Fruit fly (Drosophila melanogaster) ovary, adult (tissue): Measurements from ENCODE around the gene heca.
A peak's percentile ranks its signal among the peaks of the same experiment; 100 is the strongest.

ENCODE experiments used
- CG17801 ChIP-seq: fragments of 200-800 bp; optimal IDR thresholded peaks from 2 replicates; lab custom pipeline; 2019; ENCODE audit warnings: missing biosample characterization, mild to moderate bottlenecking, missing genetic modification characterization, moderate library complexity; ENCODE audit not compliant: partially characterized antibody

The heca gene

DNA sequence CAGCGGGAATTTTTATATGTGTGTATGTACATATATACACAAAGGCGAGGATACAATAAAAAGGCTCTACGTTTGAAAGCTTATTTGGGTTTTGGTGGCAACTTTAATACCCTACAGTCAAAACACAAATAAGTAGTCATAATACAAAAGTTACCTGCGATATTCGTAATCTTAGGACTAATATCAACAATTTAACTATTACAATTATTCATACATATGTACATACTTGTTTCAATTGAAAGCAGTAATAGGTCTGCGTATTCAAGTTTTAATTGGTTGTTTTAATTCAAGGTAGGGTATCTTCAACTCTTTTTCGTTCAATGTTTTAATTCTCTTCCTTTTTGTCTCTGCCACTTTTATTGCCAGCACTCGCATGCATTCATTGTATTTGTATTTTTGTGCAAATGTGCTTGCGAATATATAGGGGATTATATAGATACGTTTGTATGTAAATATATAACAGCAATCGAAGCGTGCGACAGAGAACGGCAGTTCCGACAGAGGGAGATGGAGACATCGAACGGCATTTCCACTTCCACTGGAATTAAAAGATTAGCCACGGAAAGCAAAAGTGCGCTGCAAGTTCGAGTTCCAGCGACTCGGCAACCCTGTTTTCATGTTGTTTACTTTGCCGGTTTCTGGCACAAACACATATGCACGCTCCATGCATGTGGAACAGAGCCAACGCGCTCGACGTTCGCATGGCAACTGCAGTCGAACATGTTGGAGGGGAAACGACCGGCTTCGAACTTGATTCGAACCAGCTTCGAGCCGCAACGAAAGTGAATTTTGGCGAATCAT lies 1.1 kb upstream of the heca start:
- TF ChIP-seq CG17801 (GFP tag; lab: Kevin White, UChicago): peak; percentile 43

DNA sequence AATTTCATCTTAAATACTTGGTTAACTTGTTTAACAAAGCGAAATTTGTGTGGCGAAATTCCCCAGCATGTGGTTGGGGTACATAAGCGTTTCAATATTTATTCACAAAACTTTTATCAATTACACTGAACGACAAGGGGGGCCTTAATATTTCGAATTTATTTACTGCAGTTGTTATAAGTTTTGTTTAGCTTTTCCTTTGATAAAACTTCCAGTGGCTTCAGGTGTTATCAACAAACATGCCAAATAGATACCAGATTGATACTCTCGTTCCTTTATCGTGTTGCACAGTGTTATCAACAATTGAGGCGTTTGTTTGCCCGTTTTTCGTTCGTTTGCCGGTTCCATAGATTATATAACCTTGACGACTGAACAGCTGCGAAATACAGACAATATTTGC lies 2.6 kb downstream of the heca start:
- peak; percentile 38 for TF ChIP-seq CG17801 (GFP tag; lab: Kevin White, UChicago)

DNA sequence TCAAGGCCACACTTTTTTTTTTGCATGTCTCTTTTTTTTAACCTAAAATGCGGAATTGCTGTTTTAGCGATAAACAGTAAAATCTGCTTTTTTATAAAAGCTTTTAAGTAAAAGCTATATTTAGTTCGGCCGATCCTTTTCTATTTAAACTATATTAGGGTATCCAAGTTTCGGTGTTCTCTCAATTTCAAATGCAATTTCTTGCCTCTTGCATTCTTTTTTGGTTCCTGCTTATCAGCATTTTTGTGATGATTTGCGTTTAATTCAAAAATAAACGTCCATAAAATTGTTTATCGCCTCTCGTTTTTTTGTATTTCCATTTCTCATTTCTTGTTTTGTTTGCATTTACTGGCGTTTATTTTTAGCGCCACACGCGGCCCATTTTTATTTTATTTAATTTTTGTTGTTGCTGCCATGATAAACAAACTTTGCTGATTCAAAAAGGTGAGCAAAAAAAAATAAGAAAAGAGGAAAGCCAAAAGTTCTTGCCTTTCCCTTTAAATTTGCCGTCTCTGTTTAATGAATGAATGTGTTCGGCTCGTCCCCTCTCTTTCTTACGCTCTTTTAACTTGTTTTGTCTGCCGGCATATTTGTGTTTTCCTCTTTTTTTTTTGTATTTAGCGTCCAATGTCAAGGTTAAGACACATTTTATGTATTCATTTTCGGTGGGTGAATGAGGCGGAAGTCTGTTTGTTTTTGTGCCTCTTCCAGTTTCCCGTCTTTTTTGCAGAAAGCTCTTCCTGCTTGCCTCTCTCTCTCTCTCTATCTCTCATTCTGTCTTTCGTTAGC lies 3.8 kb downstream of the heca start:
- TF ChIP-seq CG17801 (GFP tag; lab: Kevin White, UChicago): peak; percentile 88

DNA sequence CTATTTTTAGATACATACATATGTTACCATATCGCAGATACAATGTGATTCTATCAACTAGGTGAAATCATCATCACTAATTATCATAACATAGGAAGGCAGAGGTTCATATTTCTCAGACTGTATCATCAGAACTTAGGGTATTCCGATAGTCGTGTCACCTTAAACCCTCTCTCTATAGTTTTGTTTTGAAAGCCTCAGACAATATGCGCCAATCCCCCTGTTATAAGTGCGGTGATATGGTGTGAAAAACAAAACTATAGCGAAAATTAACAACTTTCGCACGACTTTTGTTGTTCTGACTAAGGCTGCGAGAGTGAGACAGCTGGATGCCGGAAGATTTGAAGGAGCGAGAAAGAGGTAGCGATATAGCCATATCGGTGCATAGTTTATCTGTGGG lies 4.7 kb downstream of the heca start:
- TF ChIP-seq CG17801 (GFP tag; lab: Kevin White, UChicago): no peak

DNA sequence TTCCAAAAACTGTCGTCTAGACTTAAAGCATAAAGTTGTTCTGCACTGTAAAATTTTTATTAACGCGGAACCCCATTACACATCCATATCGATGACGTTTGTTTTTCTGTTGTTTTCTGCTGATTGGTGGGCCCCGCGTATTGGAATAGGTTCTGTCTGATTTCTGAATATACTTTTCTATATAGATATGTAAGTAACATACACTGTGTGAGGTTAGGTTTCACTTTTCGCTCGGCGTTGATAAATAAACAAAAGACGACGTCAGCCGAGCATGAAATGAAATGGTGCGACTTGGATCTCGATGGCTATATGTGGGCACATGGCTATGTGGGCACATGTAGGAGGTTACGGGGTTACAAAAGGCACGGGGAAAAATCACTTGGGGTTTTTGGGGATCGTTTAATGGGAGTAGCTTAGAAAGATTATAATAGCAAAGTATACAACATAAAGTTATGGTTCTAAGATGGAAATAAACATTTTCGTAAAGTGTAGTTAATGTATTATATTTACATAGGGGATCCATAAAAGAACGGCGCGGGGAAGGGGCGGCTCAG lies 5.4 kb downstream of the heca start:
- TF ChIP-seq CG17801 (GFP tag; lab: Kevin White, UChicago): no peak

DNA sequence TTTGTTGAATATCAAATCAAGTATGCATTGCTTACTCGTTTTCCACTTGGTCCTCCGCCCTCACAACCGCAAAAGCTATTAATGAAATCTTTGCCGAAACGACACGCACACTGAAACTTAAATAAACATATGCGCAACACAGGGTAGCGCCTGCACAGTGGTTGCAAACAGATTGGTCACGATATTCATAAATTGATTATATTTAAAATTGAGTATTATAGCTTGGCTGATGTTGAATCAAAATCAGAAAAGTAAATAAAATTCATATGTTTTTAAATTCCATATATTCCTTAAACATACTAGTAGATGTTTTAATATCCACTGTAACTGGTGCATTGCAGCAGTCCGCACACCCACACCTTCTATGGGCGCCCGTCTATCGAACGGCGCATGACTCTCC lies 6.2 kb downstream of the heca start:
- TF ChIP-seq CG17801 (GFP tag; lab: Kevin White, UChicago): no peak

DNA sequence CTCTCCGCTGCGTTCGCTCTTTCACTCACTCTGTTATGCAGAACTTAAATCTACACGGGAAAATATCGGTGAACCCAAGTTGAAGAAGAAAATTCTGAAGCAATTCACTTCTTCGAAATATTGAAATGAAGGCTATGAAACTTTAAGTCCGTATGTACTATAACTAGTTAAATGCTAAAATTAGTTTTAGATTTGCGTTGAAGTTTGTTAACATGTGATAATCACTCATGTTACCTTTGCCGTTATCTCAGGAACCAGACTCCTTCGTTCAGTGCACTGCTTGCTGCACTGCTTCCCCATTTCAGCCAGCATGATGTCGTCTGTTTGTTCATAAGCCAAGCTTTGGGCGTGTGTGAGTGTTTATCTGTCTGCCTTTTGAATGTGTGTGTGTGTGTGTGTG lies 6.8 kb downstream of the heca start:
- no peak for TF ChIP-seq CG17801 (GFP tag; lab: Kevin White, UChicago)

DNA sequence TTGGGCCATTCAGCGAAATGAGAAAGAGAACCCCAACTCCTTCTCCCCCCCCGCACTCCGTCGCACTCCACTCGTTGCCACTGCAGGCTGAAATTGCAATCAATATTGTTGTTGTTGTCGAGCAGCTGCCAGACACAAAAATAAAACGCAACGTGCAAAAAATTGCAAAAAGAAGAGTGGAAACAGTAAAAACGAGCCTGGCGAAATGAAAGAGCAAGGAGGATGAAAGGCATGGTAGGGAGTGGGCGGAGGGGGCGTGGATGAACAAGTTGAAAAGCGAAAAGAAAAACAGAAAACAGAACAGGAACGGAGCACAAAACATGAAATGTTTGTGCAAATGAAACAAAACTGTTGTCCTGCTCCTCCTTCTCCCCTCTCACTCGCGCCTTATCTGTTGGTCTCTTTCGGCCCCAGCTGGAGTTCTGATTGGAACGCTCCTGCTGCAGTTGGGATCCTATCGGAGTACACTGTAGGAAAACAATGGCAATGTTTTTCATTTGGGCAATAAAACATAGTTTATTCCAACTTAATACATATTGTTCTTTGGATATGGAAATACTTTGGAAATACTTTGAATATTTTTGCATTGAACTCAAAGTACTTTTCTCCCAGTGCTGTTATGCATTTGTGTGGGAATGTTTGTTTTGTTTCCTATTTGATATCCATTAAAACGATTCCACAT lies 7.4 kb downstream of the heca start:
- TF ChIP-seq CG17801 (GFP tag; lab: Kevin White, UChicago): no peak

DNA sequence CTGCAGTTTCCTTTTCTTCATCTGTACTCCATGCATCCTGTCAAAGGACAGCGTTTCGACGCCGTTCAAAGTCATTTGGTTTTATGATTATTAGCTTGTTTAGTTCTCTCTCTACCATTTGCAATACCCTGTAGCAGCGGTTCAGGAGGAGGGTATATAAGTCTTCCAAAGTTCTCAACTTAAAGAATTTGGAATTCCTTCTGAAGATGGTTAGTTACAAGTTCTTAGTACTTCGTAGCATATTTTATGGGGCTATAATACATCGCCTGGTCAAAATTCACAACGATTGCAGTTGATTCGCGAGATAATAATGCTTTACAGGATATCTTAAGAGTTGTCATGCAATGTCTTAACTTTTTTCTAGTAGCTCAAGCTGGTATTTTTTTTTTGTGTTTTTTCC lies 8.6 kb downstream of the heca start:
- no peak for TF ChIP-seq CG17801 (GFP tag; lab: Kevin White, UChicago)

DNA sequence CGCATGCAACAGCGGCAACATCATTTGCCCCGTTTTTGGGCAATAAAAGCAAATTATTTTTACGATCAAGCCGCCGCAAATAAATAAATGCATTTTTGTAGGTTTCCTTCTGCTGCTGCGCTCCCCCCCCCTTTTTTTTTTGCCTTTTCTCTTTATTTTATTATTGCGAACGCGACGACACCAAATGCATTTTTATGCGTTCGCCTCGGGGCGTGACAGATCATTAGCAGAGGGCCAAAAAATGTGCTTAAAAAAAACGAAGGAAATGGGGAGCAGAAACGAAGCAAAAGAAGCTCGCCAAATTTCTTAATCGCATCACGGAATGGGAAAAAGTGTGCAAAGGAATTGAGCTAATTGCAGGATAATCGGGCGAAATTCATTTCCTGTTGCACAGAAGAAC lies 9.7 kb downstream of the heca start:
- TF ChIP-seq CG17801 (GFP tag; lab: Kevin White, UChicago): no peak

DNA sequence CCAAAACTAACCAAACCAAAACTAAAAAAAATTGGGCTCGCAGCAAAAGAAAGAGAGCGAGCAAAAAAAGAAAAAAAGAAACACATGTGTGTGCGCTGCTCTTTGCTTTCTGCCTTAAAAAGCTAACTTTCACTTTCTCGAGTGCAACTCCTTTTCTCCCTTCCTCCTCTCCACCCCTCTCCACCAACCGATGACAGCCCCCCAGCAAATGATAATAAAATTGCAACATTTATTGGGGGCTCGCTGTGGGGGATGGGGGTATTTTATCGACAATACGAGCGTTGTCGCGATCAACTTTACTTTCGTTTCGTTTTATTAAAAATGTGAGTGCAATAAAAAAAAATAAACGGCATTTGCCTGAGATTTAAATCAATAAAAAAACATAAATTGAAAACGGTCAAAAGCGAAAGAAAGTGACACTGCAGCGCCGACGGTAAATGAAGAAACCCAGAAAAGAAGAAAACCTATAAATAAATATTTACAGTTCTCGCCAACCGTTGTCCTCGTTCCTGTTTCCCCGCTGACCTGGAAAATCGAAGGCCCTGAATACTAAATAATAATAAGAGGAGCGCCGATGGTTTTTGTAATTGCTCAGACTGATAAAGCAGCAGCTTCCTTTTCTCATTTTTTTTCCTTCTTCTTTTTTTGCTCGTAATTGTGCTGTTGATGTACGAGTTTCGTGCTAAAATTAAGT lies 10.8 kb downstream of the heca start:
- TF ChIP-seq CG17801 (GFP tag; lab: Kevin White, UChicago): no peak

DNA sequence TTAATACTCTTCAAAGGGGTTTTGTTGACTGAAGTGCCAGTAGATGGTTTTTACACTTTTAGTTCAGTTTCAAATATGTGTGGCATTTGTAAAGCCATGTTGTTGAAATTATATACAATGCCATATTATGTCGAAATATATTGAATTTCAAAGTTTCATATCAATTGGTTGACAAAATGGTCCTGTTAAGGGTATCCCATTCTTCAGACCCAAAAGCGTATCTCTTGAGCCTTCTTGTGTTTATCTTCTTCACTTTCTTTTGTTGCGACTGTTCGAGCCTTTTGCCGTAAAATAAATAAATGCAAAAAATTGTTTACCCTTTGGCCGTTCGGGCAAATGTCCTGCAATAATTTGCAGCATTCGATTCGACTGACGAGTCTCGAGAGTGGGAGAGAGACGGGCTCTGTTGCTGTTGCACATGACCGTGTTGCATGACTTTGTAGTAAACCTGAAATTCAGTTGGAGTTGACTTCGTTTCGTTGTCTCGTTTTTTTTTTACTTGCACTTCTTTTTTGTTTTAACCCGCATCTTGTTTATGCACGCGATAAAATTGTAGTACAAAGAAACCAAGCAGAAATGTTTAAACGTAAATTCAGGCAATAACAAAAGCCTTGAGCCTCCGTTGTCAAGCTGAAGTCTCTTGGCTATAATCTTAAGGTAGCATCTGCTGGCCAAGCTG lies 11.5 kb downstream of the heca start:
- TF ChIP-seq CG17801 (GFP tag; lab: Kevin White, UChicago): no peak

DNA sequence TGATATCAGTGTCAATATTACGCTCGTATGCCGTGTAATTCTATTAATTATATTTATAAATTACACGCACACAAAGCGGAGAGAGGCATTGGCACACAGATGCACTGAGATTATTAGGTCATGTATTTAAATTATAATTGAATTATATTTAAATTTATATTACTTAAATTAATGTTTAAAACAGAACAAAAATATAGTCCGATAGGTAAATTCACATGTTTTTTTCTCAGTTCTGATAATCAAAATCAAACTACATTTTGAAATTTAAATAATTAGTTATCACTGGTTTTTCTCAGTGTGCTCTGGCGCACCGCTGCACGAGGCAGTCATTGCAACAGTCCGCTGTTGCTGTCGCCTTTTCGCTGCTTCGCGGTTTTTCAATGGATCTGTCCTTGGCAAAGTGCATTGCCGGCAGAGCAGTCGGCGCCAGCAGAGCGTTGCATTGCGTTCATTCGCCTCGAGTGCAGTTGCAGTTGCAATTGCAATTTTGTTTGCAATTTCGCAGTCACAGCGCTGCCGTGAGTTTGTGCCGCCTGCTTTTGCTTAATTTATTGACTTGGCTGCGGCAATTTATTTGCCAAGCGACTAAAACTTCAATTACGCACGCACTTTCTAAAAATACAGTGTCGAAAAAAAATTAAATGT lies 15.9 kb downstream of the heca start:
- TF ChIP-seq CG17801 (GFP tag; lab: Kevin White, UChicago): no peak
